Fruit fly (Drosophila melanogaster): ENCODE measurements around the gene Pglym87.

Pglym87 gene

DNA sequence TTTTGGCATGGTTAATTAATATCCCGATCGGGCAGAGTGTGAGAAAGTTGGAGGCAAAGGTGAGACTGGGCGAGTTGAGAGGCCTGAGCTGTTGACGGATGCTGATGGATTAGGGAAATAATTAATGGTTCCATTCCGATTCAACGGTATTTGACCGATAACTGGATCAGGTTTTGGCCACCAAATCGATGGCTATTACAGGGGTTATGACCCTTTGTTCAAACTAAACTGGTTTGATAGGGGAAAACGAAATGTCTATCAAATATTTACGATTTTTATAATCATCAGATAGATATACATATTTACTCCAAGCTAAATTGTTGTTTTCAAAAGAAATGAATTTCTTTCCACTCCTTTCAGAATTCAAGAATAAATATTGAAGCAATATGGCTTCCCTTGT is 25.9 kb upstream of the Pglym87 start, which contains the start of the genes CG44037 and svp:
TSS of gene CG44037 (plus strand) at position 301 of the 400 bp plus-strand sequence.
TSS of gene svp (plus strand) at position 301 of the 400 bp plus-strand sequence.
- TF ChIP-seq Hr78 (GFP tag; optimal IDR thresholded peaks at IDR 0.05) (no peak), lola (GFP tag; optimal IDR thresholded peaks at IDR 0.05) (no peak), jim (GFP tag; optimal IDR thresholded peaks at IDR 0.05) (no peak), h (GFP tag; optimal IDR thresholded peaks at IDR 0.05) (no peak), sv (GFP tag; optimal IDR thresholded peaks at IDR 0.05) (no peak), CG32264 (GFP tag; optimal IDR thresholded peaks at IDR 0.05) (no peak), CrebA (GFP tag; optimal IDR thresholded peaks at IDR 0.05; ENCODE audit: borderline replicate concordance) (no peak), br (GFP tag; optimal IDR thresholded peaks at IDR 0.05) (no peak), pan (optimal IDR thresholded peaks at IDR 0.05) (no peak), foxo (GFP tag; optimal IDR thresholded peaks at IDR 0.05) (no peak), usp (GFP tag; optimal IDR thresholded peaks at IDR 0.05) (no peak), dmrt93B (GFP tag; optimal IDR thresholded peaks at IDR 0.05) (no peak), sage (GFP tag; optimal IDR thresholded peaks at IDR 0.05) (no peak), GATAd (GFP tag; optimal IDR thresholded peaks at IDR 0.05) (no peak), OdsH (GFP tag; optimal IDR thresholded peaks at IDR 0.05) (no peak), Dfd (GFP tag; optimal IDR thresholded peaks at IDR 0.05) (no peak)

DNA sequence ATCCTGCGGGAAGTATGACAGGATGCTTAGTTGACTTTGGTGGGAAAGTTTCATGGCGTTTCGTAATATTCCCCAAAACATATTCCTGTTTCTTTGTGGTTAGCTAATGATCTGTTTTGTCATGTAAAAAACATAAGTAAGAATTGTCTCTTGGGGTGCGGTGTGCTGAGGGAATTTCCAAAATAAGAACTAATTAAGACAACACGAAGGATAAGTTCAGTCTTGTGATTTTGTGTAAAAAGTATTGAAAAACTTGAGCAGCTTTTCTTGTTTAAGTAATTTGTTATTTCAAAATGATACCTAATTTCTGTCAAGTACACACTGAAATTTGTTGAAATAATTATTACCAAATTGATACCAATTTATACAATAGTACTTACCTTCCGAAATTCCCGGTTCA is 21.4 kb upstream of the Pglym87 start, which contains the start of gene CG3942:
TSS of gene CG3942 (plus strand) at position 301 of the 400 bp plus-strand sequence.
- TF ChIP-seq Dif (GFP tag; optimal IDR thresholded peaks at IDR 0.05; ENCODE audit: partially characterized antibody) (no peak), rgr (GFP tag; optimal IDR thresholded peaks at IDR 0.05) (no peak), CG9705 (GFP tag; optimal IDR thresholded peaks at IDR 0.05) (no peak), psq (GFP tag; optimal IDR thresholded peaks at IDR 0.05) (no peak), CrebA (GFP tag; optimal IDR thresholded peaks at IDR 0.05; ENCODE audit: borderline replicate concordance) (no peak), woc (GFP tag; optimal IDR thresholded peaks at IDR 0.05) (no peak), N (GFP tag; optimal IDR thresholded peaks at IDR 0.05) (no peak), Sp1 (GFP tag; optimal IDR thresholded peaks at IDR 0.05) (no peak), br (GFP tag; optimal IDR thresholded peaks at IDR 0.05) (no peak), tai (GFP tag; optimal IDR thresholded peaks at IDR 0.05) (no peak), Rel (GFP tag; optimal IDR thresholded peaks at IDR 0.05) (no peak), Rel (tag; optimal IDR thresholded peaks at IDR 0.05) (no peak), h (GFP tag; optimal IDR thresholded peaks at IDR 0.05) (no peak), Dfd (GFP tag; optimal IDR thresholded peaks at IDR 0.05) (no peak), Myc (optimal IDR thresholded peaks at IDR 0.05) (no peak), Hnf4 (GFP tag; optimal IDR thresholded peaks at IDR 0.05) (no peak), Hr83 (GFP tag; optimal IDR thresholded peaks at IDR 0.05; ENCODE audit: poor library complexity, severe bottlenecking) (no peak), CG32264 (GFP tag; optimal IDR thresholded peaks at IDR 0.05) (no peak), pan (optimal IDR thresholded peaks at IDR 0.05) (no peak)

DNA sequence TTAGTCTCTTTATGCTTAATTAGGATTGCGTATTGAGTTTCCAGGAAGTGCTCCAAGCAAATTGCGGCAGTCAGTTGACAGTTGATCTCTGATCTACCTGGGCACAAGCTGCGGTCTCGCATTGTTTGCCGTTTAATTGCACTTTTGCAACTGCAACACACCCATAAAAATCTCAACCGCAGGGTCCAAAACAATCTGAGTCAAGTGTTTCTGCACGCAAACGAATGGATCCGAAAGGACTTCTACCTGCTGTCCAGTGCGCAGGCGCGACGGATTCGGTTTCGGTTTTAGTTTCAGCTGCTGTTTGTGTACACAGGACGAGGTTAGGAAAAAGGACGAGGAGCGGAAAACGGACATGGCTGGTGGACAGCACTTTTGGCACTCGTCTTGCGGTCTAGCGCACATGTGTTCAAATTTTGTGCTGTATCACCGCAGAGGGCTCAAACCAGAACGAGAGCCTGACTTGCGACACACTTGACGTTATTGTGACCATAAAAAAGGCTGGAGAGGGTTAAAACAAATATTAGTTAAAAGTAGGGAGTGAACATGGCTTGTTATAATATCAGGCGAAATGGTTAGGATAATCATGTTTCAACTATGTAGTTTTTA is 20.0 kb upstream of the Pglym87 start:
- TF ChIP-seq CG9705 (GFP tag; optimal IDR thresholded peaks at IDR 0.05): no peak

DNA sequence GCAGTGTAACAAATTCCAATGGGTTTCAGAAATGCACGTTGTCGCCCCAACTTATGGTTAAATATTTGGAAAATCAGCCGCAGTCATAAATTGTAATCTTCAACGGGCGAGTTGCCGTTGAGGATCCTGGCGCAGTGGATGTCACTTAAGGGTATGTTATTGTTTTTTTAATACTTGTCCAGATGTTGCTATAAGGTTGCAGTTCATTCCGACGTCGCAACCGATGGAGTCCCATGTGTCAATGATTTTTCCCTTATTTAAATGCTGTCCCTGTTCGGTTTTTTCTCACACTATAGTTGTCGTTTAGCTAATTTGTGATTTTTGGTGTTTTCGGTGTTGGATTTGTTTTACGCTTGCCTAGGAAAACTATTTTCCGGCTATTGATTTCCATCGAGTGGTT is 19.0 kb upstream of the Pglym87 start:
- TF ChIP-seq Hr78 (GFP tag; optimal IDR thresholded peaks at IDR 0.05): no peak
- no peak for TF ChIP-seq Abd-B (GFP tag; optimal IDR thresholded peaks at IDR 0.05)
- no peak for TF ChIP-seq Rel (GFP tag; optimal IDR thresholded peaks at IDR 0.05)
- TF ChIP-seq Rel (tag; optimal IDR thresholded peaks at IDR 0.05): no peak
- TF ChIP-seq dl (GFP tag; optimal IDR thresholded peaks at IDR 0.05; ENCODE audit: insufficient read depth in 1 of 2, partially characterized antibody in 2 of 2): no peak
- TF ChIP-seq CG9705 (GFP tag; optimal IDR thresholded peaks at IDR 0.05): no peak
- no peak for TF ChIP-seq dmrt93B (GFP tag; optimal IDR thresholded peaks at IDR 0.05)
- TF ChIP-seq Hr83 (GFP tag; optimal IDR thresholded peaks at IDR 0.05; ENCODE audit: poor library complexity, severe bottlenecking): no peak
- no peak for TF ChIP-seq Jra (GFP tag; optimal IDR thresholded peaks at IDR 0.05)
- no peak for TF ChIP-seq jim (GFP tag; optimal IDR thresholded peaks at IDR 0.05)
- TF ChIP-seq GATAd (GFP tag; optimal IDR thresholded peaks at IDR 0.05): no peak
- TF ChIP-seq woc (GFP tag; optimal IDR thresholded peaks at IDR 0.05): no peak

DNA sequence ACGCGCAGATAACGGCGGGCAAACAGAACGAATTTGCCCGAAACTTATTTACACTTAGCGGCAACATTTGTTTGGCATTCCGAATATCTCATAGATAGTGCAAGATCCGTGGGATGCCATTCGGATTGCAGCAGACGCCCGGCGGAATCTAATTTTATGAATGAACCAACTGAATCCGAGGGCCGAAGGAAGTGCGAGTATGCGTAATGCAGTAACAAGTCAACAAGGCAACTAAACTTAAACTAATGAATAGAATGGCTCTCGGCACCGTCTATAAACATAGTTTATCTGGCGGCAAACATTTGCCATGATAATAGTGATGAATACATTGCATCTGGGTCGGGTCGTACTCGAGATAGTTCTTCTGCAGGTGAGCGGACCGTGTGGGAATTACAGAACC is 17.7 kb upstream of the Pglym87 start:
- TF ChIP-seq Sp1 (GFP tag; optimal IDR thresholded peaks at IDR 0.05) (no peak), dmrt93B (GFP tag; optimal IDR thresholded peaks at IDR 0.05) (no peak), br (GFP tag; optimal IDR thresholded peaks at IDR 0.05) (no peak), Hr78 (GFP tag; optimal IDR thresholded peaks at IDR 0.05) (no peak), dsf (GFP tag; optimal IDR thresholded peaks at IDR 0.05; ENCODE audit: borderline replicate concordance) (no peak), GATAd (GFP tag; optimal IDR thresholded peaks at IDR 0.05) (no peak), rgr (GFP tag; optimal IDR thresholded peaks at IDR 0.05) (no peak), CrebA (GFP tag; optimal IDR thresholded peaks at IDR 0.05; ENCODE audit: borderline replicate concordance) (no peak), Myc (optimal IDR thresholded peaks at IDR 0.05) (no peak), usp (GFP tag; optimal IDR thresholded peaks at IDR 0.05) (no peak), h (GFP tag; optimal IDR thresholded peaks at IDR 0.05) (no peak), ey (GFP tag; optimal IDR thresholded peaks at IDR 0.05) (no peak), OdsH (GFP tag; optimal IDR thresholded peaks at IDR 0.05) (no peak), pan (optimal IDR thresholded peaks at IDR 0.05) (no peak), lola (GFP tag; optimal IDR thresholded peaks at IDR 0.05) (no peak), Dif (GFP tag; optimal IDR thresholded peaks at IDR 0.05; ENCODE audit: partially characterized antibody) (no peak), tai (GFP tag; optimal IDR thresholded peaks at IDR 0.05) (no peak), Hr83 (GFP tag; optimal IDR thresholded peaks at IDR 0.05; ENCODE audit: poor library complexity, severe bottlenecking) (no peak), Dfd (GFP tag; optimal IDR thresholded peaks at IDR 0.05) (no peak), foxo (GFP tag; optimal IDR thresholded peaks at IDR 0.05) (no peak)
